Fruit fly (Drosophila melanogaster) whole organism, wandering third instar larva: ENCODE results near the gene Ir7d.

Experiments
- Abd-B ChIP-seq: fragments of >200 bp; optimal IDR thresholded peaks from 2 replicates; lab custom pipeline; 2017; ENCODE audit warnings: missing biosample characterization, missing genetic modification characterization
- CG32264 ChIP-seq: fragments of 200-800 bp; sonication (Bioruptor generic); optimal IDR thresholded peaks from 2 replicates; lab custom pipeline; 2016; ENCODE audit warnings: missing biosample characterization, missing genetic modification characterization
- CG9705 ChIP-seq: fragments of 200-800 bp; sonication (Bioruptor generic); optimal IDR thresholded peaks from 2 replicates; lab custom pipeline; 2018; ENCODE audit warnings: missing biosample characterization, mild to moderate bottlenecking, missing genetic modification characterization
- CrebA ChIP-seq: fragments of 200-800 bp; sonication (Bioruptor generic); optimal IDR thresholded peaks from 2 replicates; lab custom pipeline; 2016; ENCODE audit warnings: missing biosample characterization, mild to moderate bottlenecking, missing genetic modification characterization, borderline replicate concordance
- Dfd ChIP-seq: fragments of >200 bp; optimal IDR thresholded peaks from 2 replicates; lab custom pipeline; 2017; ENCODE audit warnings: missing biosample characterization, missing genetic modification characterization
- Dif ChIP-seq: fragments of 200-275, 200-300 bp; sonication (Bioruptor generic); optimal IDR thresholded peaks from 2 replicates; lab custom pipeline; 2018; ENCODE audit warnings: missing biosample characterization, missing genetic modification characterization; ENCODE audit not compliant: partially characterized antibody
- GATAd ChIP-seq: sonication (Bioruptor generic); optimal IDR thresholded peaks from 2 replicates; lab custom pipeline; 2016; ENCODE audit warnings: missing biosample characterization, missing genetic modification characterization
- HLH106 ChIP-seq: fragments of 200-800 bp; optimal IDR thresholded peaks from 3 replicates; lab custom pipeline; 2019; ENCODE audit warnings: missing biosample characterization, mild to moderate bottlenecking, missing genetic modification characterization, moderate library complexity
- Hnf4 ChIP-seq: fragments of 200-800 bp; sonication (Bioruptor generic); optimal IDR thresholded peaks from 2 replicates; lab custom pipeline; 2016; ENCODE audit warnings: missing biosample characterization, mild to moderate bottlenecking, missing genetic modification characterization
- Hr78 ChIP-seq: fragments of >200 bp; optimal IDR thresholded peaks from 2 replicates; lab custom pipeline; 2017; ENCODE audit warnings: missing biosample characterization, missing genetic modification characterization
- Hr83 ChIP-seq: fragments of 200-300 bp; sonication (Bioruptor generic); optimal IDR thresholded peaks from 2 replicates; lab custom pipeline; 2016; ENCODE audit warnings: missing biosample characterization, mild to moderate bottlenecking, missing genetic modification characterization, moderate library complexity; ENCODE audit not compliant: poor library complexity, severe bottlenecking
- Jra ChIP-seq: sonication (Bioruptor generic); optimal IDR thresholded peaks from 2 replicates; lab custom pipeline; 2016; ENCODE audit warnings: missing biosample characterization, missing genetic modification characterization
- Mio ChIP-seq: sonication (Bioruptor generic); optimal IDR thresholded peaks from 2 replicates; lab custom pipeline; 2016; ENCODE audit warnings: missing biosample characterization, missing genetic modification characterization
- Myc ChIP-seq: fragments of >200 bp; optimal IDR thresholded peaks from 2 replicates; lab custom pipeline; 2017
- N ChIP-seq: fragments of >200 bp; optimal IDR thresholded peaks from 2 replicates; lab custom pipeline; 2018; ENCODE audit warnings: missing biosample characterization, missing external identifiers, missing genetic modification characterization
- OdsH ChIP-seq: fragments of 200-800 bp; sonication (Bioruptor generic); optimal IDR thresholded peaks from 2 replicates; lab custom pipeline; 2016; ENCODE audit warnings: missing biosample characterization, mild to moderate bottlenecking, missing genetic modification characterization
- Rel ChIP-seq, 2 experiments: fragments of 200-800 bp; sonication (Bioruptor generic) in 1 of 2; optimal IDR thresholded peaks; 2 replicates in 1 of 2; 3 replicates in 1 of 2; lab custom pipeline; 2016 to 2019; ENCODE audit warnings: mild to moderate bottlenecking in 2 of 2, missing biosample characterization in 2 of 2, missing genetic modification characterization in 2 of 2, moderate library complexity in 1 of 2
- Sp1 ChIP-seq: fragments of 200-800 bp; sonication (Bioruptor generic); optimal IDR thresholded peaks from 3 replicates; lab custom pipeline; 2019; ENCODE audit warnings: missing biosample characterization, mild to moderate bottlenecking, missing genetic modification characterization, moderate library complexity
- Vsx2 ChIP-seq: fragments of 200-300, 225-300 bp; sonication (Bioruptor generic); optimal IDR thresholded peaks from 2 replicates; lab custom pipeline; 2018; ENCODE audit warnings: missing biosample characterization, missing genetic modification characterization; ENCODE audit not compliant: partially characterized antibody
- br ChIP-seq: fragments of 200-800 bp; sonication (Bioruptor generic); optimal IDR thresholded peaks from 2 replicates; lab custom pipeline; 2016; ENCODE audit warnings: missing biosample characterization, missing genetic modification characterization
- brk ChIP-seq: fragments of 200-800 bp; sonication (Bioruptor generic); optimal IDR thresholded peaks from 2 replicates; lab custom pipeline; 2016; ENCODE audit warnings: missing biosample characterization, mild to moderate bottlenecking, missing genetic modification characterization
- dl ChIP-seq, 2 experiments: fragments of 175-275, 200-275 bp in 1 of 2; fragments of 200-275 bp in 1 of 2; sonication (Bioruptor generic); optimal IDR thresholded peaks; lab custom pipeline; 2018; ENCODE audit warnings: mild to moderate bottlenecking in 2 of 2, missing biosample characterization in 2 of 2, missing genetic modification characterization in 2 of 2, moderate library complexity in 2 of 2; ENCODE audit not compliant: partially characterized antibody in 2 of 2, insufficient read depth in 1 of 2
- dmrt93B ChIP-seq: fragments of 200-800 bp; sonication (Bioruptor generic); optimal IDR thresholded peaks from 2 replicates; lab custom pipeline; 2018; ENCODE audit warnings: missing biosample characterization, mild to moderate bottlenecking, missing genetic modification characterization
- dsf ChIP-seq: sonication (Bioruptor generic); optimal IDR thresholded peaks from 2 replicates; lab custom pipeline; 2016; ENCODE audit warnings: missing biosample characterization, missing genetic modification characterization, borderline replicate concordance
- ey ChIP-seq: fragments of 200-800 bp; sonication (Bioruptor generic); optimal IDR thresholded peaks from 2 replicates; lab custom pipeline; 2016; ENCODE audit warnings: missing biosample characterization, missing genetic modification characterization
- foxo ChIP-seq, 2 experiments: fragments of 200-800 bp; sonication (Bioruptor generic); optimal IDR thresholded peaks; 2 replicates in 1 of 2; 3 replicates in 1 of 2; lab custom pipeline; 2016 to 2017; ENCODE audit warnings: missing biosample characterization in 2 of 2, missing genetic modification characterization in 2 of 2
- fru ChIP-seq: fragments of 200-800 bp; sonication (Bioruptor generic); optimal IDR thresholded peaks from 3 replicates; lab custom pipeline; 2016; ENCODE audit warnings: missing biosample characterization, mild to moderate bottlenecking, missing genetic modification characterization
- h ChIP-seq: fragments of 200-800 bp; sonication (Bioruptor generic); optimal IDR thresholded peaks from 3 replicates; lab custom pipeline; 2016; ENCODE audit warnings: missing biosample characterization, mild to moderate bottlenecking, missing genetic modification characterization
- jim ChIP-seq: fragments of 175-275, 200-325 bp; sonication (Bioruptor generic); optimal IDR thresholded peaks from 2 replicates; lab custom pipeline; 2016; ENCODE audit warnings: missing biosample characterization, mild to moderate bottlenecking, missing genetic modification characterization
- lola ChIP-seq: fragments of >200 bp; optimal IDR thresholded peaks from 2 replicates; lab custom pipeline; 2017; ENCODE audit warnings: missing biosample characterization, missing genetic modification characterization
- pan ChIP-seq: fragments of >200 bp; optimal IDR thresholded peaks from 2 replicates; lab custom pipeline; 2017
- psq ChIP-seq: fragments of 200-800 bp; sonication (Bioruptor generic); optimal IDR thresholded peaks from 3 replicates; lab custom pipeline; 2017; ENCODE audit warnings: missing biosample characterization, mild to moderate bottlenecking, missing genetic modification characterization, moderate library complexity
- rgr ChIP-seq: fragments of 200-800 bp; sonication (Bioruptor generic); optimal IDR thresholded peaks from 3 replicates; lab custom pipeline; 2016; ENCODE audit warnings: missing biosample characterization, mild to moderate bottlenecking, missing genetic modification characterization
- sage ChIP-seq: fragments of 200-800 bp; sonication (Bioruptor generic); optimal IDR thresholded peaks from 2 replicates; lab custom pipeline; 2016; ENCODE audit warnings: missing biosample characterization, mild to moderate bottlenecking, missing genetic modification characterization
- sv ChIP-seq: fragments of 200-800 bp; sonication (Bioruptor generic); optimal IDR thresholded peaks from 3 replicates; lab custom pipeline; 2016; ENCODE audit warnings: missing biosample characterization, missing genetic modification characterization
- tai ChIP-seq: sonication (Bioruptor generic); optimal IDR thresholded peaks from 2 replicates; lab custom pipeline; 2016; ENCODE audit warnings: missing biosample characterization, missing genetic modification characterization
- usp ChIP-seq: fragments of >200 bp; optimal IDR thresholded peaks from 2 replicates; lab custom pipeline; 2017; ENCODE audit warnings: missing biosample characterization, missing genetic modification characterization
- woc ChIP-seq: sonication (Bioruptor generic); optimal IDR thresholded peaks from 2 replicates; lab custom pipeline; 2016; ENCODE audit warnings: missing biosample characterization, mild to moderate bottlenecking, missing genetic modification characterization

The Ir7d gene

dm6 chrX:7893411-7894122 lies 14.9 kb upstream of the Ir7d start, which contains the start of the genes CG45089, ND-MNLL and p115:
Gene CG45089 (minus strand): TSS chrX:7893798.
Gene ND-MNLL (minus strand): TSS chrX:7893798.
Gene p115 (plus strand): TSS chrX:7894031.
- TF ChIP-seq Abd-B (GFP tag; lab: Kevin White, UChicago) (no peak), CG9705 (GFP tag; lab: Kevin White, UChicago) (peak; percentile 50), psq (peak; percentile 55), Rel (GFP tag; optimal IDR thresholded peaks at IDR 0.05; lab: Kevin White, UChicago) (no peak), Rel (tag; optimal IDR thresholded peaks at IDR 0.05; lab: Kevin White, UChicago) (peak; percentile 21), OdsH (peak; percentile 50), jim (GFP tag; lab: Kevin White, UChicago) (no peak), Dfd (GFP tag; lab: Kevin White, UChicago) (no peak), h (GFP tag; lab: Kevin White, UChicago) (peak; percentile 69), sv (GFP tag; lab: Kevin White, UChicago) (peak; percentile 44), Jra (GFP tag; lab: Kevin White, UChicago) (peak; percentile 33), HLH106 (peak; percentile 78), Hr83 (GFP tag; lab: Kevin White, UChicago) (peak; percentile 31), fru (peak; percentile 59), rgr (peak; percentile 70), CrebA (GFP tag; lab: Kevin White, UChicago) (no peak), dmrt93B (GFP tag; lab: Kevin White, UChicago) (peak; percentile 9), usp (GFP tag; lab: Kevin White, UChicago) (no peak), pan (lab: Kevin White, UChicago) (no peak), ey (GFP tag; lab: Kevin White, UChicago) (peak; percentile 30), woc (GFP tag; lab: Kevin White, UChicago) (peak; percentile 61), sage (GFP tag; lab: Kevin White, UChicago) (peak; percentile 54), br (GFP tag; lab: Kevin White, UChicago) (peak; percentile 40), Myc (peak; percentile 68), lola (GFP tag; lab: Kevin White, UChicago) (no peak), Hnf4 (peak; percentile 79), Hr78 (GFP tag; lab: Kevin White, UChicago) (no peak), Sp1 (GFP tag; lab: Kevin White, UChicago) (peak; percentile 59), dsf (peak; percentile 32), foxo (GFP tag; optimal IDR thresholded peaks at IDR 0.05; lab: Kevin White, UChicago) (peak in 1 of 2 experiments; percentile 79), GATAd (GFP tag; lab: Kevin White, UChicago) (peak; percentile 37)

- no peak for TF ChIP-seq jim (GFP tag; lab: Kevin White, UChicago)
- no peak for TF ChIP-seq lola (GFP tag; lab: Kevin White, UChicago)
- TF ChIP-seq Mio (GFP tag; lab: Kevin White, UChicago) = no peak
- TF ChIP-seq pan (lab: Kevin White, UChicago) = no peak
- no peak for TF ChIP-seq CG32264 (GFP tag; lab: Kevin White, UChicago)
- TF ChIP-seq Vsx2 (GFP tag; lab: Kevin White, UChicago) = no peak
- peak; percentile 63 for TF ChIP-seq ey (GFP tag; lab: Kevin White, UChicago)
- TF ChIP-seq N (GFP tag; lab: Kevin White, UChicago) = no peak
- TF ChIP-seq dl (GFP tag; optimal IDR thresholded peaks at IDR 0.05; lab: Kevin White, UChicago; ENCODE audit: insufficient read depth in 1 of 2, partially characterized antibody in 2 of 2) = no peak
- TF ChIP-seq Rel (GFP tag; optimal IDR thresholded peaks at IDR 0.05; lab: Kevin White, UChicago) = no peak
- no peak for TF ChIP-seq Rel (tag; optimal IDR thresholded peaks at IDR 0.05; lab: Kevin White, UChicago)
- peak; percentile 62 for TF ChIP-seq Sp1 (GFP tag; lab: Kevin White, UChicago)
- no peak for TF ChIP-seq Abd-B (GFP tag; lab: Kevin White, UChicago)
- TF ChIP-seq dmrt93B (GFP tag; lab: Kevin White, UChicago) = peak; percentile 17
- TF ChIP-seq GATAd (GFP tag; lab: Kevin White, UChicago) = no peak
- no peak for TF ChIP-seq woc (GFP tag; lab: Kevin White, UChicago)
- peak; percentile 52 for TF ChIP-seq OdsH
- peak in 1 of 2 experiments; percentile 71 for TF ChIP-seq foxo (GFP tag; optimal IDR thresholded peaks at IDR 0.05; lab: Kevin White, UChicago)
- no peak for TF ChIP-seq sage (GFP tag; lab: Kevin White, UChicago)
- peak; percentile 62 for TF ChIP-seq rgr
- TF ChIP-seq Hr78 (GFP tag; lab: Kevin White, UChicago) = no peak
- TF ChIP-seq tai (GFP tag; lab: Kevin White, UChicago) = no peak
- peak; percentile 68 for TF ChIP-seq fru
- TF ChIP-seq psq = peak; percentile 12
- TF ChIP-seq Hnf4 = peak; percentile 38
- TF ChIP-seq br (GFP tag; lab: Kevin White, UChicago) = peak; percentile 39
- TF ChIP-seq CrebA (GFP tag; lab: Kevin White, UChicago) = no peak
- no peak for TF ChIP-seq CG9705 (GFP tag; lab: Kevin White, UChicago)
- TF ChIP-seq HLH106 = peak; percentile 58
- TF ChIP-seq sv (GFP tag; lab: Kevin White, UChicago) = no peak
- no peak for TF ChIP-seq Myc
- TF ChIP-seq Dfd (GFP tag; lab: Kevin White, UChicago) = no peak
- no peak for TF ChIP-seq Hr83 (GFP tag; lab: Kevin White, UChicago)
- no peak for TF ChIP-seq brk (GFP tag; lab: Kevin White, UChicago)
- TF ChIP-seq dsf = no peak
- TF ChIP-seq Dif = no peak
- no peak for TF ChIP-seq Jra (GFP tag; lab: Kevin White, UChicago)
- peak; percentile 59 for TF ChIP-seq h (GFP tag; lab: Kevin White, UChicago)
- TF ChIP-seq usp (GFP tag; lab: Kevin White, UChicago) = no peak
Measured at dm6 chrX:7892539-7892899, 13.9 kb upstream of the Ir7d start.
